Fruit fly (Drosophila melanogaster) whole organism, embryonic: ENCODE results near the gene CG33723.

Experiments used
- Lpt ChIP-seq: fragments of >200 bp; optimal IDR thresholded peaks from 2 replicates; lab custom pipeline; 2018; ENCODE audit warnings: missing biosample characterization, missing genetic modification characterization
- az2 ChIP-seq: fragments of 200-800 bp; sonication (Bioruptor generic); optimal IDR thresholded peaks from 3 replicates; lab custom pipeline; 2016; ENCODE audit warnings: missing biosample characterization, missing genetic modification characterization
- pzg ChIP-seq: fragments of 200-800 bp; sonication (Bioruptor generic); optimal IDR thresholded peaks from 3 replicates; lab custom pipeline; 2018; ENCODE audit warnings: missing biosample characterization, mild to moderate bottlenecking, missing genetic modification characterization, moderate library complexity

- TF ChIP-seq az2: no peak
- TF ChIP-seq pzg (GFP tag; lab: Kevin White, UChicago): peak; percentile 43
- TF ChIP-seq Lpt (GFP tag; lab: Kevin White, UChicago): no peak
Measured at dm6 chr2L:9437216-9437715, 3.3 kb downstream of the CG33723 start, which contains the start of gene numb.
